Worm (Caenorhabditis elegans): ENCODE data around the gene clec-78.

- TF ChIP-seq ama-1 (optimal IDR thresholded peaks at IDR 0.05) (no peak), flt-1 (GFP tag; IDR thresholded peaks at IDR 0.05) (no peak), scrt-1 (GFP tag; IDR thresholded peaks at IDR 0.05) (no peak), tbx-37 (GFP tag; conservative IDR thresholded peaks at IDR 0.05) (no peak), ceh-36 (tag; optimal IDR thresholded peaks at IDR 0.05) (no peak), hmg-4 (GFP tag; optimal IDR thresholded peaks at IDR 0.05) (no peak), hnd-1 (tag; optimal IDR thresholded peaks at IDR 0.05) (no peak), sea-1 (GFP tag; conservative IDR thresholded peaks at IDR 0.05) (no peak)
These were observed 43.4 kb downstream of the clec-78 start for ce11 chrIV:4032350-4032749.
